Worm (Caenorhabditis elegans) whole organism, L3 larva: ENCODE measurements around the gene M151.2.

Source experiments
- R02D3.7 ChIP-seq: fragments of 150-350 bp; optimal IDR thresholded peaks from 2 replicates; lab custom pipeline; 2014; ENCODE audit warnings: missing biosample characterization, missing genetic modification characterization
- ZK546.5 ChIP-seq: sonication (generic microtip); optimal IDR thresholded peaks from 2 replicates; lab custom pipeline; 2017; ENCODE audit warnings: missing biosample characterization, missing genetic modification characterization
- aly-2 ChIP-seq: fragments of 150-350 bp; optimal IDR thresholded peaks from 2 replicates; lab custom pipeline; 2014; ENCODE audit warnings: missing biosample characterization, missing genetic modification characterization
- ama-1 ChIP-seq: fragments of 150-350 bp; optimal IDR thresholded peaks from 2 replicates; lab custom pipeline; 2018
- ceh-16 ChIP-seq: sonication (generic microtip); optimal IDR thresholded peaks from 2 replicates; lab custom pipeline; 2017; ENCODE audit warnings: missing biosample characterization, missing genetic modification characterization
- egl-27 ChIP-seq: sonication (generic microtip); optimal IDR thresholded peaks from 4 replicates; lab custom pipeline; 2017; ENCODE audit warnings: missing biosample characterization, missing genetic modification reagents, missing genetic modification characterization
- egl-5 ChIP-seq: fragments of 150-350 bp; optimal IDR thresholded peaks from 2 replicates; lab custom pipeline; 2017; ENCODE audit warnings: missing biosample characterization, missing genetic modification reagents, missing genetic modification characterization, inconsistent platforms
- elt-2 ChIP-seq: sonication (generic microtip); optimal IDR thresholded peaks from 2 replicates; lab custom pipeline; 2016; ENCODE audit warnings: missing genetic modification reagents, mild to moderate bottlenecking, missing genetic modification characterization, missing compliant biosample characterization
- elt-3 ChIP-seq, 3 experiments: fragments of 150-350 bp in 1 of 3; sonication (generic microtip) in 2 of 3; optimal IDR thresholded peaks; 2 replicates in 2 of 3; 4 replicates in 1 of 3; lab custom pipeline; 2014 to 2017; ENCODE audit warnings: missing biosample characterization in 3 of 3, missing genetic modification characterization in 3 of 3
- eor-1 ChIP-seq, 2 experiments: fragments of 150-350 bp; optimal IDR thresholded peaks; 2 replicates each; lab custom pipeline; 2014 to 2018; ENCODE audit warnings: missing biosample characterization in 2 of 2, missing genetic modification characterization in 2 of 2
- fkh-10 ChIP-seq: sonication (generic microtip); optimal IDR thresholded peaks from 2 replicates; lab custom pipeline; 2017; ENCODE audit warnings: missing biosample characterization, missing genetic modification reagents, missing genetic modification characterization
- hmg-11 ChIP-seq: sonication (generic microtip); optimal IDR thresholded peaks from 2 replicates; lab custom pipeline; 2016; ENCODE audit warnings: missing genetic modification characterization, missing compliant biosample characterization
- jun-1 ChIP-seq: fragments of 150-350 bp; optimal IDR thresholded peaks from 2 replicates; lab custom pipeline; 2014; ENCODE audit warnings: missing biosample characterization, missing genetic modification reagents, missing genetic modification characterization
- lin-15B ChIP-seq: fragments of 150-350 bp; optimal IDR thresholded peaks from 2 replicates; lab custom pipeline; 2014; ENCODE audit warnings: missing biosample characterization, missing genetic modification characterization
- lin-39 ChIP-seq: fragments of 150-350 bp; optimal IDR thresholded peaks from 2 replicates; lab custom pipeline; 2018; ENCODE audit warnings: missing biosample characterization, missing genetic modification reagents, missing genetic modification characterization
- lsy-12 ChIP-seq: sonication (generic microtip); optimal IDR thresholded peaks from 2 replicates; lab custom pipeline; 2016; ENCODE audit warnings: mild to moderate bottlenecking, missing genetic modification characterization, missing compliant biosample characterization
- mml-1 ChIP-seq: fragments of 150-350 bp; sonication (generic microtip); optimal IDR thresholded peaks from 3 replicates; lab custom pipeline; 2014; ENCODE audit warnings: missing biosample characterization, missing genetic modification characterization
- nfya-1 ChIP-seq: sonication (generic microtip); optimal IDR thresholded peaks from 2 replicates; lab custom pipeline; 2017; ENCODE audit warnings: missing genetic modification characterization, mild to moderate bottlenecking, missing compliant biosample characterization, antibody characterized with exemption, moderate library complexity; ENCODE audit not compliant: insufficient read depth
- nhr-11 ChIP-seq: fragments of 150-350 bp; optimal IDR thresholded peaks from 2 replicates; lab custom pipeline; 2014; ENCODE audit warnings: missing biosample characterization, missing genetic modification characterization
- nhr-12 ChIP-seq: fragments of 150-350 bp; optimal IDR thresholded peaks from 2 replicates; lab custom pipeline; 2014; ENCODE audit warnings: missing biosample characterization, missing genetic modification characterization
- nhr-23 ChIP-seq: fragments of 150-350 bp; optimal IDR thresholded peaks from 2 replicates; lab custom pipeline; 2014; ENCODE audit warnings: missing biosample characterization, missing genetic modification reagents, missing genetic modification characterization
- nhr-237 ChIP-seq: fragments of 150-350 bp; optimal IDR thresholded peaks from 2 replicates; lab custom pipeline; 2014; ENCODE audit warnings: missing biosample characterization, missing genetic modification characterization
- nhr-25 ChIP-seq: sonication (generic microtip); optimal IDR thresholded peaks from 2 replicates; lab custom pipeline; 2017; ENCODE audit warnings: missing biosample characterization, missing genetic modification characterization
- nhr-28 ChIP-seq: fragments of 150-350 bp; optimal IDR thresholded peaks from 2 replicates; lab custom pipeline; 2014; ENCODE audit warnings: missing biosample characterization, missing genetic modification characterization
- nhr-43 ChIP-seq: sonication (generic microtip); optimal IDR thresholded peaks from 2 replicates; lab custom pipeline; 2016; ENCODE audit warnings: mild to moderate bottlenecking, missing genetic modification characterization, missing compliant biosample characterization; ENCODE audit not compliant: poor library complexity, severe bottlenecking
- nhr-67 ChIP-seq: fragments of 150-350 bp; optimal IDR thresholded peaks from 2 replicates; lab custom pipeline; 2014; ENCODE audit warnings: missing biosample characterization, missing genetic modification characterization
- nhr-76 ChIP-seq: fragments of 150-350 bp; sonication (generic microtip); optimal IDR thresholded peaks from 5 replicates; lab custom pipeline; 2014; ENCODE audit warnings: missing biosample characterization, missing genetic modification characterization
- sea-2 ChIP-seq: fragments of 150-350 bp; sonication (generic microtip); optimal IDR thresholded peaks from 4 replicates; lab custom pipeline; 2014; ENCODE audit warnings: missing biosample characterization, missing genetic modification reagents, missing genetic modification characterization
- skn-1 ChIP-seq: fragments of 150-350 bp; optimal IDR thresholded peaks from 2 replicates; lab custom pipeline; 2014; ENCODE audit warnings: missing biosample characterization, missing genetic modification characterization
- snpc-4 ChIP-seq: fragments of 150-350 bp; optimal IDR thresholded peaks from 2 replicates; lab custom pipeline; 2014; ENCODE audit warnings: missing biosample characterization, missing genetic modification characterization
- tbx-2 ChIP-seq: sonication (generic microtip); optimal IDR thresholded peaks from 2 replicates; lab custom pipeline; 2016; ENCODE audit warnings: mild to moderate bottlenecking, missing genetic modification characterization, missing compliant biosample characterization
- unc-39 ChIP-seq: sonication (generic microtip); optimal IDR thresholded peaks from 4 replicates; lab custom pipeline; 2017; ENCODE audit warnings: missing biosample characterization, missing genetic modification characterization
- zag-1 ChIP-seq: fragments of 150-350 bp; optimal IDR thresholded peaks from 2 replicates; lab custom pipeline; 2014; ENCODE audit warnings: missing biosample characterization, missing genetic modification characterization
- ztf-11 ChIP-seq: fragments of 150-350 bp; optimal IDR thresholded peaks from 2 replicates; lab custom pipeline; 2014; ENCODE audit warnings: missing biosample characterization, missing genetic modification characterization
- ztf-4 ChIP-seq: fragments of 150-350 bp; optimal IDR thresholded peaks from 2 replicates; lab custom pipeline; 2014; ENCODE audit warnings: missing biosample characterization, missing genetic modification characterization

Gene M151.2

ce11 chrII:3664470-3664869, 33.6 kb downstream of the M151.2 start, which contains the start of gene F19B10.3:
F19B10.3 (plus strand) TSS chrII:3664770.
- TF ChIP-seq ZK546.5: no peak
- TF ChIP-seq zag-1 (tag; lab: Kevin White, UChicago): no peak
- TF ChIP-seq nhr-43: no peak
- no peak for TF ChIP-seq nhr-25 (tag; lab: Kevin White, UChicago)
- no peak for TF ChIP-seq elt-3 (tag; optimal IDR thresholded peaks at IDR 0.05; lab: Kevin White, UChicago)
- no peak for TF ChIP-seq unc-39 (tag; lab: Kevin White, UChicago)
- no peak for TF ChIP-seq hmg-11
- TF ChIP-seq lsy-12: no peak
- TF ChIP-seq nhr-67: no peak
- no peak for TF ChIP-seq fkh-10 (GFP tag; lab: Kevin White, UChicago)
- TF ChIP-seq nhr-28 (tag; lab: Kevin White, UChicago): no peak
- TF ChIP-seq nhr-11: no peak
- no peak for TF ChIP-seq ceh-16 (tag; lab: Kevin White, UChicago)
- no peak for TF ChIP-seq snpc-4 (tag; lab: Kevin White, UChicago)
- no peak for TF ChIP-seq nhr-23 (tag; lab: Kevin White, UChicago)
- TF ChIP-seq ama-1 (lab: Kevin White, UChicago): no peak
- TF ChIP-seq ztf-4 (tag; lab: Kevin White, UChicago): no peak

ce11 chrII:3665181-3665580, 34.3 kb downstream of the M151.2 start:
- TF ChIP-seq tbx-2 (tag; lab: Kevin White, UChicago): no peak
- peak; percentile 55 for TF ChIP-seq nfya-1 (tag; lab: Kevin White, UChicago)

- no peak for TF ChIP-seq ama-1 (lab: Kevin White, UChicago)
- no peak for TF ChIP-seq egl-5 (tag; lab: Kevin White, UChicago)
Measured at ce11 chrII:3669315-3669714, 38.4 kb downstream of the M151.2 start, which contains the start of gene srx-97. srx-97 (minus strand) TSS chrII:3669415.

ce11 chrII:3670956-3671355, 40.0 kb downstream of the M151.2 start, which contains the start of gene srx-98:
srx-98 (minus strand) TSS chrII:3671056.
- TF ChIP-seq snpc-4 (tag; lab: Kevin White, UChicago): no peak
- TF ChIP-seq nfya-1 (tag; lab: Kevin White, UChicago): no peak
- TF ChIP-seq eor-1 (tag; optimal IDR thresholded peaks at IDR 0.05; lab: Kevin White, UChicago): no peak
- TF ChIP-seq egl-27: no peak
- TF ChIP-seq nhr-76 (tag; lab: Kevin White, UChicago): no peak
- no peak for TF ChIP-seq jun-1 (tag; lab: Kevin White, UChicago)
- no peak for TF ChIP-seq R02D3.7 (tag; lab: Kevin White, UChicago)
- no peak for TF ChIP-seq mml-1 (tag; lab: Kevin White, UChicago)
- TF ChIP-seq sea-2 (GFP tag; lab: Kevin White, UChicago): no peak
- TF ChIP-seq zag-1 (tag; lab: Kevin White, UChicago): no peak
- no peak for TF ChIP-seq ztf-11
- TF ChIP-seq lsy-12: no peak

ce11 chrII:3673493-3673892, 42.6 kb downstream of the M151.2 start, which contains the start of gene sea-1:
sea-1 (minus strand) TSS chrII:3673593.
- TF ChIP-seq aly-2 (no peak), nfya-1 (tag; lab: Kevin White, UChicago) (no peak), elt-2 (tag; lab: Kevin White, UChicago) (no peak), skn-1 (tag; lab: Kevin White, UChicago) (no peak), R02D3.7 (tag; lab: Kevin White, UChicago) (no peak), ZK546.5 (no peak), hmg-11 (no peak), nhr-12 (tag; lab: Kevin White, UChicago) (no peak)

ce11 chrII:3675176-3675575, 44.3 kb downstream of the M151.2 start, which contains the start of gene F19B10.2:
F19B10.2 (plus strand) TSS chrII:3675476.
- no peak for TF ChIP-seq nhr-12 (tag; lab: Kevin White, UChicago)
- no peak for TF ChIP-seq nhr-67
- no peak for TF ChIP-seq ztf-4 (tag; lab: Kevin White, UChicago)
- TF ChIP-seq lin-39 (tag; lab: Kevin White, UChicago): no peak
- TF ChIP-seq nhr-28 (tag; lab: Kevin White, UChicago): no peak
- no peak for TF ChIP-seq lin-15B (tag; lab: Kevin White, UChicago)
- no peak for TF ChIP-seq nhr-76 (tag; lab: Kevin White, UChicago)
- TF ChIP-seq zag-1 (tag; lab: Kevin White, UChicago): no peak
- no peak for TF ChIP-seq tbx-2 (tag; lab: Kevin White, UChicago)
- TF ChIP-seq ZK546.5: no peak
- TF ChIP-seq jun-1 (tag; lab: Kevin White, UChicago): no peak
- TF ChIP-seq ceh-16 (tag; lab: Kevin White, UChicago): no peak
- TF ChIP-seq ama-1 (lab: Kevin White, UChicago): no peak
- TF ChIP-seq snpc-4 (tag; lab: Kevin White, UChicago): no peak
- TF ChIP-seq skn-1 (tag; lab: Kevin White, UChicago): no peak
- TF ChIP-seq aly-2: no peak
- no peak for TF ChIP-seq nhr-237 (tag; lab: Kevin White, UChicago)
- TF ChIP-seq R02D3.7 (tag; lab: Kevin White, UChicago): no peak
- TF ChIP-seq eor-1 (tag; optimal IDR thresholded peaks at IDR 0.05; lab: Kevin White, UChicago): no peak
